Worm (Caenorhabditis elegans) whole organism, L3 larva: ENCODE data around the gene lact-1.

Experiments
- ZK546.5 ChIP-seq: sonication (generic microtip); optimal IDR thresholded peaks from 2 replicates; lab custom pipeline; 2017; ENCODE audit warnings: missing biosample characterization, missing genetic modification characterization
- aly-2 ChIP-seq: fragments of 150-350 bp; optimal IDR thresholded peaks from 2 replicates; lab custom pipeline; 2014; ENCODE audit warnings: missing biosample characterization, missing genetic modification characterization
- ama-1 ChIP-seq: fragments of 150-350 bp; optimal IDR thresholded peaks from 2 replicates; lab custom pipeline; 2018
- elt-3 ChIP-seq, 3 experiments: fragments of 150-350 bp in 1 of 3; sonication (generic microtip) in 2 of 3; optimal IDR thresholded peaks; 2 replicates in 2 of 3; 4 replicates in 1 of 3; lab custom pipeline; 2014 to 2017; ENCODE audit warnings: missing biosample characterization in 3 of 3, missing genetic modification characterization in 3 of 3
- nhr-25 ChIP-seq: sonication (generic microtip); optimal IDR thresholded peaks from 2 replicates; lab custom pipeline; 2017; ENCODE audit warnings: missing biosample characterization, missing genetic modification characterization
- nhr-77 ChIP-seq: fragments of 150-350 bp; optimal IDR thresholded peaks from 2 replicates; lab custom pipeline; 2014; ENCODE audit warnings: missing biosample characterization, missing genetic modification characterization
- tbx-2 ChIP-seq: sonication (generic microtip); optimal IDR thresholded peaks from 2 replicates; lab custom pipeline; 2016; ENCODE audit warnings: mild to moderate bottlenecking, missing genetic modification characterization, missing compliant biosample characterization

ce11 chrX:7309775-7310174, 49.6 kb upstream of the lact-1 start, which contains the start of the genes his-38 and his-40:
- TF ChIP-seq nhr-25 (tag; lab: Kevin White, UChicago), result no peak
- TF ChIP-seq elt-3 (tag; optimal IDR thresholded peaks at IDR 0.05; lab: Kevin White, UChicago), result no peak
- TF ChIP-seq ZK546.5 (tag; lab: Kevin White, UChicago), result no peak
- TF ChIP-seq tbx-2 (tag; lab: Kevin White, UChicago), result no peak
- no peak for TF ChIP-seq ama-1 (lab: Kevin White, UChicago)
- no peak for TF ChIP-seq nhr-77 (tag; lab: Kevin White, UChicago)
- TF ChIP-seq aly-2 (tag; lab: Kevin White, UChicago), result no peak
